Worm (Caenorhabditis elegans) whole organism, L1 larva: ENCODE measurements around the gene arrd-6.

Source experiments
- Y116A8C.19 ChIP-seq: sonication (generic microtip); optimal IDR thresholded peaks from 2 replicates; lab custom pipeline; 2016; ENCODE audit warnings: missing compliant biosample characterization, missing genetic modification characterization, borderline replicate concordance
- alr-1 ChIP-seq: fragments of 200-800 bp; sonication (Bioruptor generic); optimal IDR thresholded peaks from 2 replicates; lab custom pipeline; 2018; ENCODE audit warnings: borderline replicate concordance, mild to moderate bottlenecking, missing genetic modification characterization, missing compliant biosample characterization
- aly-2 ChIP-seq: fragments of 150-350 bp; optimal IDR thresholded peaks from 2 replicates; lab custom pipeline; 2014; ENCODE audit warnings: missing biosample characterization, missing genetic modification characterization
- ama-1 ChIP-seq: fragments of 150-350 bp; optimal IDR thresholded peaks from 2 replicates; lab custom pipeline; 2014
- egl-27 ChIP-seq, 2 experiments: fragments of 150-350 bp in 1 of 2; sonication (generic microtip); optimal IDR thresholded peaks; 3 replicates each; lab custom pipeline; 2017 to 2018; ENCODE audit warnings: missing biosample characterization in 2 of 2, missing genetic modification characterization in 2 of 2, missing genetic modification reagents in 2 of 2
- hlh-17 ChIP-seq: fragments of 200-800 bp; sonication (Bioruptor generic); optimal IDR thresholded peaks from 2 replicates; lab custom pipeline; 2018; ENCODE audit warnings: missing genetic modification characterization, mild to moderate bottlenecking, missing compliant biosample characterization, moderate library complexity, borderline replicate concordance
- jun-1 ChIP-seq: fragments of 150-350 bp; optimal IDR thresholded peaks from 2 replicates; lab custom pipeline; 2014; ENCODE audit warnings: missing biosample characterization, missing genetic modification reagents, missing genetic modification characterization
- lin-15B ChIP-seq: fragments of 150-350 bp; sonication (generic microtip); optimal IDR thresholded peaks from 3 replicates; lab custom pipeline; 2014; ENCODE audit warnings: missing biosample characterization, missing genetic modification characterization
- lin-35 ChIP-seq, 2 experiments: fragments of 150-350 bp; optimal IDR thresholded peaks; 2 replicates each; lab custom pipeline; 2014; ENCODE audit warnings: missing biosample characterization in 2 of 2, missing genetic modification characterization in 2 of 2, missing genetic modification reagents in 2 of 2
- nhr-19 ChIP-seq: fragments of 200-800 bp; sonication (Bioruptor generic); conservative IDR thresholded peaks from 2 replicates; pipeline ENCODE4 v1.3.6; 2022; ENCODE audit warnings: missing genetic modification characterization, missing compliant biosample characterization
- nhr-76 ChIP-seq: sonication (generic microtip); optimal IDR thresholded peaks from 2 replicates; lab custom pipeline; 2017; ENCODE audit warnings: missing biosample characterization, missing genetic modification characterization
- nhr-77 ChIP-seq: fragments of 150-350 bp; optimal IDR thresholded peaks from 2 replicates; lab custom pipeline; 2014; ENCODE audit warnings: missing biosample characterization, missing genetic modification characterization
- snpc-4 ChIP-seq: fragments of 150-350 bp; optimal IDR thresholded peaks from 2 replicates; lab custom pipeline; 2014; ENCODE audit warnings: missing biosample characterization, missing genetic modification characterization
- unc-86 ChIP-seq: sonication (generic microtip); optimal IDR thresholded peaks from 2 replicates; lab custom pipeline; 2016; ENCODE audit warnings: missing genetic modification characterization, missing compliant biosample characterization

- no peak for TF ChIP-seq nhr-77
- no peak for TF ChIP-seq snpc-4 (tag; lab: Kevin White, UChicago)
- no peak for TF ChIP-seq aly-2 (tag; lab: Kevin White, UChicago)
- TF ChIP-seq nhr-76 (tag; lab: Kevin White, UChicago): no peak
- no peak for TF ChIP-seq egl-27 (tag; optimal IDR thresholded peaks at IDR 0.05; lab: Kevin White, UChicago)
- TF ChIP-seq lin-15B (tag; lab: Kevin White, UChicago): no peak
- no peak for TF ChIP-seq jun-1
- TF ChIP-seq ama-1 (lab: Kevin White, UChicago): no peak
- TF ChIP-seq lin-35 (GFP tag; optimal IDR thresholded peaks at IDR 0.05; lab: Kevin White, UChicago): peak in 1 of 2 experiments; percentile 24
- no peak for TF ChIP-seq hlh-17
- no peak for TF ChIP-seq Y116A8C.19 (tag; lab: Kevin White, UChicago)
- TF ChIP-seq nhr-19 (GFP tag; lab: Robert Waterston, UW): peak; percentile 15; the same call in 1 of the 2 replicates
- TF ChIP-seq unc-86 (tag; lab: Kevin White, UChicago): no peak
- TF ChIP-seq alr-1: no peak
These were observed 42.3 kb downstream of the arrd-6 start, which contains the start of gene lir-3 for ce11 chrII:11184757-11185341.
